Fruit fly (Drosophila melanogaster): Measurements from ENCODE around the gene CG43342.
A peak's percentile ranks its signal among the peaks of the same experiment; 100 is the strongest.

Gene CG43342

dm6 chr3R:22367126-22368076, 13.7 kb upstream of the CG43342 start, which contains the start of the genes Polr3F and PyK (continued):
- TF ChIP-seq Dip2 (GFP tag; IDR thresholded peaks at IDR 0.05) (no peak), emc (GFP tag; optimal IDR thresholded peaks at IDR 0.05) (no peak), CTCF (GFP tag; optimal IDR thresholded peaks at IDR 0.05) (no peak), Ada2b (GFP tag; IDR thresholded peaks at IDR 0.05) (no peak; the same call in 1 of the 2 replicates), lab (GFP tag; optimal IDR thresholded peaks at IDR 0.05) (peak; percentile 43), CG14050 (GFP tag; IDR thresholded peaks at IDR 0.05) (no peak), gem (tag; optimal IDR thresholded peaks at IDR 0.05) (peak; percentile 59), CG14441 (GFP tag; IDR thresholded peaks at IDR 0.05) (peak; percentile 36; the same call in 1 of the 2 replicates), trem (tag; optimal IDR thresholded peaks at IDR 0.05) (peak; percentile 57), CG11723 (GFP tag; optimal IDR thresholded peaks at IDR 0.05) (no peak), Ravus (GFP tag; IDR thresholded peaks at IDR 0.05) (no peak), NC2α (GFP tag; optimal IDR thresholded peaks at IDR 0.05) (no peak), CG17568 (GFP tag; optimal IDR thresholded peaks at IDR 0.05) (peak; percentile 1), Atf6 (GFP tag; IDR thresholded peaks at IDR 0.05) (peak; percentile 48; the same call in 1 of the 2 replicates), vnd (GFP tag; IDR thresholded peaks at IDR 0.05; ENCODE audit: partially characterized antibody) (no peak), BEAF-32 (GFP tag; optimal IDR thresholded peaks at IDR 0.05) (peak; percentile 50), CG13424 (tag; optimal IDR thresholded peaks at IDR 0.05) (peak; percentile 46), ind (GFP tag; optimal IDR thresholded peaks at IDR 0.05) (peak; percentile 14), Pdp1 (GFP tag; optimal IDR thresholded peaks at IDR 0.05) (peak in 1 of 2 experiments; percentile 79), ttk (GFP tag; IDR thresholded peaks at IDR 0.05) (no peak), CG11504 (tag; optimal IDR thresholded peaks at IDR 0.05) (peak; percentile 49), Ets65A (GFP tag) (peak; percentile 23), Dp (GFP tag; optimal IDR thresholded peaks at IDR 0.05) (peak; percentile 66), sim (GFP tag; IDR thresholded peaks at IDR 0.05) (no peak), Nf-YB (GFP tag; optimal IDR thresholded peaks at IDR 0.05) (peak; percentile 14), Blimp-1 (GFP tag; optimal IDR thresholded peaks at IDR 0.05) (peak; percentile 52), cato (GFP tag; optimal IDR thresholded peaks at IDR 0.05; ENCODE audit: borderline replicate concordance) (no peak), cg (GFP tag; optimal IDR thresholded peaks at IDR 0.05) (peak; percentile 25), her (GFP tag; optimal IDR thresholded peaks at IDR 0.05) (no peak), Chrac-16 (GFP tag; optimal IDR thresholded peaks at IDR 0.05) (peak; percentile 8), chm (GFP tag; IDR thresholded peaks at IDR 0.05) (no peak), HmgD (GFP tag; optimal IDR thresholded peaks at IDR 0.05) (no peak), run (tag; optimal IDR thresholded peaks at IDR 0.05) (no peak), Max (GFP tag; optimal IDR thresholded peaks at IDR 0.05) (peak; percentile 33), knrl (GFP tag; IDR thresholded peaks at IDR 0.05; ENCODE audit: partially characterized antibody) (0 out of 3 replicates have a peak, but pooled peaks have one; percentile 26), unpg (GFP tag; optimal IDR thresholded peaks at IDR 0.05) (peak; percentile 53), CG10274 (GFP tag; optimal IDR thresholded peaks at IDR 0.05) (no peak), CG12659 (GFP tag; optimal IDR thresholded peaks at IDR 0.05) (peak; percentile 53), trh (GFP tag; optimal IDR thresholded peaks at IDR 0.05) (no peak), CG16863 (GFP tag; optimal IDR thresholded peaks at IDR 0.05) (peak; percentile 3), so (GFP tag; IDR thresholded peaks at IDR 0.05) (no peak), pb (GFP tag; optimal IDR thresholded peaks at IDR 0.05) (no peak), CG4617 (GFP tag; optimal IDR thresholded peaks at IDR 0.05; ENCODE audit: borderline replicate concordance) (peak; percentile 30), CG16815 (GFP tag; optimal IDR thresholded peaks at IDR 0.05) (no peak), CG16779 (GFP tag; IDR thresholded peaks at IDR 0.05) (no peak), Dek (tag; optimal IDR thresholded peaks at IDR 0.05) (peak; percentile 3), gfzf (GFP tag; optimal IDR thresholded peaks at IDR 0.05) (peak; percentile 79), CG6791 (GFP tag; IDR thresholded peaks at IDR 0.05; ENCODE audit: partially characterized antibody) (no peak)
